Worm (Caenorhabditis elegans): ENCODE data around the gene T05E12.3.

T05E12.3 gene

DNA sequence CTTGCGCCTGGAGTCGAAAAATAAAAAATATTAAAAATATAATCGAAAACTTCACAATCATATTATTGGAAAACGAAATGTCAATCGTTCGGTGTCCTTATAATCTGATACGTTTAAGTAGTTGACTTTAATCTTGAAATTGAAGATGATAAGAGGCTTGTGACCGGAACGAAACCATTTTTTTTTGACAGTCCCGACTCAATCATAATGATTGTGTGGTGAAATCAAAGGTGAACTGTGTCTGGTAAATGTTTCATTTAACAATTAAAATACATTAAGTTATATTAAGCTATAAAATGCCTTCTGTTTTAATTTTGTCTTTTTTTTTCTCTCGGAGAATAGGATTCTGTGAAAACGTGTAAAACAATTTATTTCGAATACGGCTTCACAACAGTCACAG is at the start of gene T05E12.3:
Gene T05E12.3, minus strand, starts transcription at position 101 of the 400 bp plus-strand sequence.
- TF ChIP-seq unc-42 (tag; optimal IDR thresholded peaks at IDR 0.05), result no peak
- no peak for TF ChIP-seq sdc-2 (tag; optimal IDR thresholded peaks at IDR 0.05)
- TF ChIP-seq ceh-19 (GFP tag; optimal IDR thresholded peaks at IDR 0.05), result no peak
- no peak for TF ChIP-seq elt-2 (tag; optimal IDR thresholded peaks at IDR 0.05)
- no peak for TF ChIP-seq odd-2 (tag; optimal IDR thresholded peaks at IDR 0.05)
- no peak for TF ChIP-seq eyg-1 (tag; optimal IDR thresholded peaks at IDR 0.05)
- no peak for TF ChIP-seq ceh-34 (tag; optimal IDR thresholded peaks at IDR 0.05)
- no peak for TF ChIP-seq dve-1 (tag; optimal IDR thresholded peaks at IDR 0.05)
- no peak for TF ChIP-seq mec-3 (tag; optimal IDR thresholded peaks at IDR 0.05; ENCODE audit: borderline replicate concordance)
- TF ChIP-seq sox-4 (tag; optimal IDR thresholded peaks at IDR 0.05), result no peak
- no peak for TF ChIP-seq che-1 (tag; optimal IDR thresholded peaks at IDR 0.05)
- no peak for TF ChIP-seq pax-1 (tag; optimal IDR thresholded peaks at IDR 0.05)
- no peak for TF ChIP-seq ceh-45 (GFP tag; IDR thresholded peaks at IDR 0.05)
- TF ChIP-seq ceh-9 (tag; optimal IDR thresholded peaks at IDR 0.05), result no peak
- no peak for TF ChIP-seq T23F11.4 (GFP tag; optimal IDR thresholded peaks at IDR 0.05)
- no peak for TF ChIP-seq npax-4 (tag; optimal IDR thresholded peaks at IDR 0.05)
- no peak for TF ChIP-seq pqm-1 (tag; optimal IDR thresholded peaks at IDR 0.05)
- TF ChIP-seq zip-5 (tag; optimal IDR thresholded peaks at IDR 0.05), result no peak

DNA sequence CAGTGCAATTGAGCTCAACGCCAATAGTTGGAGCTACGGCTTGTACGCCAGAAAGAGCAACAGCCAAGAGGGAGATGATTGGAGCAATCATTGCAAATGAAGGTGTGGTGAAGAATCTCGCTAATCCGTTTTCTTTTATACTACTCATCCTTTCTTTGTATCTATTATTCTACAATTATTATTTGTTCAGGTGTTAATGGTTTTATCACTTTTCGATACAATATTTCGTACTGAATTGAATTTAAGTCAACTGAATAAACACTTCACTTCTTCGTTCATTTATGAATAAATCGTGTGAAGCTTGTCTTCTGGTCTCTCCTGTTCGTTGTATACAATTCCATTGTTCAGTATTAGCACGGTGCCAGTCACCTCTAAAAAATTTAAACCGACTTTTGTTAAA is 30.5 kb upstream of the T05E12.3 start, which contains the start of gene ZK218.11:
Gene ZK218.11, minus strand, starts transcription at position 101 of the 400 bp plus-strand sequence.
- TF ChIP-seq fkh-10 (GFP tag; optimal IDR thresholded peaks at IDR 0.05) (no peak), hlh-6 (tag; optimal IDR thresholded peaks at IDR 0.05) (no peak), unc-42 (tag; optimal IDR thresholded peaks at IDR 0.05) (no peak)

DNA sequence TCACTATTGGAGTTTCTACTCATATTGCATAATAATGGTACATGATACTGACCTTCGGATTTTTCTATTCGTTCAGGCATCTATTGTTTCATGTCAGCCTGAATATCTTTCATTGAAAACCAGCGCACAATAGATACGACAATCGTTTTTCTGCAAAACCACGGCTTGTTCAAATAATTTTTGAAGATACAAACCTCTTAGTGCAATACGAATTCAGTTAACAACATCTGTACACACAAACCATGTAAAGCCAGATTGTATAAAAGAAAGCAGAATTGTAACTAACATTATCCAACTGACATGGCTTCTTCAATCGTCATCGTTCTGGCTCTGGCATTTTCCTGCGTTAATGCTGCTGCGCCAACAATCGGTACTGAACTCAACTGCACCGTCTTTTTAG is 27.7 kb upstream of the T05E12.3 start, which contains the start of gene ZK218.7:
Gene ZK218.7, plus strand, starts transcription at position 301 of the 400 bp plus-strand sequence.
- TF ChIP-seq ahr-1 (tag; optimal IDR thresholded peaks at IDR 0.05) (no peak), hlh-8 (tag; optimal IDR thresholded peaks at IDR 0.05) (no peak), nhr-232 (tag; optimal IDR thresholded peaks at IDR 0.05) (no peak), sox-2 (GFP tag; IDR thresholded peaks at IDR 0.05) (no peak), pros-1 (tag; optimal IDR thresholded peaks at IDR 0.05) (no peak), Y22D7AL.16 (tag; optimal IDR thresholded peaks at IDR 0.05) (no peak), tbx-7 (tag; optimal IDR thresholded peaks at IDR 0.05) (no peak), ztf-16 (tag; optimal IDR thresholded peaks at IDR 0.05) (no peak), mec-3 (tag; optimal IDR thresholded peaks at IDR 0.05; ENCODE audit: borderline replicate concordance) (no peak), ceh-6 (GFP tag; optimal IDR thresholded peaks at IDR 0.05) (no peak), che-1 (tag; optimal IDR thresholded peaks at IDR 0.05) (no peak), unc-86 (tag; optimal IDR thresholded peaks at IDR 0.05) (no peak), ceh-31 (tag; optimal IDR thresholded peaks at IDR 0.05) (no peak), ref-2 (tag; optimal IDR thresholded peaks at IDR 0.05) (no peak), ceh-14 (tag; optimal IDR thresholded peaks at IDR 0.05) (no peak), ceh-34 (tag; optimal IDR thresholded peaks at IDR 0.05) (no peak)

DNA sequence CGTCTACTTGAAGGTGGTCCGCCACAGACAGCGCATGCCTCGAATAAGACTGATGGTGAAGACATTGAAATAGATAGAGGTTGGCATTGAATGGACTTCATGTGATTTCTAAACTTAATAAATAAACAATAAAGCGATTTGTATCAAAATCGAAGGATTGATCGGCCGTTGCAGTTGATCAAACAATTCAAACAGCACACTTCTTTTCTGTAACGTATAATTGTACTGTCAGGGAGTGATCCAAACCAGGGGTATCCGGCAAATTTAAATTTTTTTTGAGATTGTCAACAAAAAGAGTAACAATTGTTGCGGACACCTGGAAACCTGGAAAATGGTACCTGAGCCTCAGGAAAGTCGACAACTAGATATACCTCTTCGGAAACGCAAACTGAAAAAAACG is 26.7 kb upstream of the T05E12.3 start, which contains the start of gene nhr-248:
Gene nhr-248, minus strand, starts transcription at position 101 of the 400 bp plus-strand sequence.
- no peak for TF ChIP-seq eyg-1 (tag; optimal IDR thresholded peaks at IDR 0.05)
- TF ChIP-seq hlh-13 (GFP tag; optimal IDR thresholded peaks at IDR 0.05), result no peak
- no peak for TF ChIP-seq T23F11.4 (GFP tag; optimal IDR thresholded peaks at IDR 0.05)
- no peak for TF ChIP-seq ceh-22 (tag; optimal IDR thresholded peaks at IDR 0.05)
- TF ChIP-seq unc-42 (tag; optimal IDR thresholded peaks at IDR 0.05), result no peak
- TF ChIP-seq hlh-15 (tag; optimal IDR thresholded peaks at IDR 0.05), result no peak
- TF ChIP-seq unc-3 (GFP tag; conservative IDR thresholded peaks at IDR 0.05), result no peak
- no peak for TF ChIP-seq unc-3 (tag; optimal IDR thresholded peaks at IDR 0.05)
- TF ChIP-seq ceh-14 (tag; optimal IDR thresholded peaks at IDR 0.05), result no peak
- TF ChIP-seq zip-5 (tag; optimal IDR thresholded peaks at IDR 0.05), result no peak
- no peak for TF ChIP-seq unc-55 (GFP tag; optimal IDR thresholded peaks at IDR 0.05)
- TF ChIP-seq F13H6.1 (tag; optimal IDR thresholded peaks at IDR 0.05), result no peak
- TF ChIP-seq ceh-30 (tag; optimal IDR thresholded peaks at IDR 0.05), result no peak
- no peak for TF ChIP-seq dve-1 (tag; optimal IDR thresholded peaks at IDR 0.05)
- TF ChIP-seq pat-9 (tag; optimal IDR thresholded peaks at IDR 0.05), result no peak

Measured in whole organism, late embryonic.